Worm (Caenorhabditis elegans): Measurements from ENCODE around the gene F40F8.11.

The F40F8.11 gene

ce11 chrII:11132542-11132941, at the start of gene F40F8.11:
Gene F40F8.11, minus strand, starts transcription at chrII:11132590.
- peak; percentile 2 for TF ChIP-seq lir-3 (tag; optimal IDR thresholded peaks at IDR 0.05; ENCODE audit: poor library complexity)
- peak; percentile 21 for TF ChIP-seq xbp-1 (tag; optimal IDR thresholded peaks at IDR 0.05)
- peak; percentile 49 to 88 for TF ChIP-seq efl-1 (optimal IDR thresholded peaks at IDR 0.05)
- peak; percentile 90 to 99 for TF ChIP-seq efl-1 (GFP tag; optimal IDR thresholded peaks at IDR 0.05 in 1 of 2)
- TF ChIP-seq skn-1 (tag; optimal IDR thresholded peaks at IDR 0.05): peak; percentile 57
- peak; percentile 24 for TF ChIP-seq rnt-1 (tag; optimal IDR thresholded peaks at IDR 0.05)
- peak; percentile 39 for TF ChIP-seq nhr-20 (tag; optimal IDR thresholded peaks at IDR 0.05)
- no peak for TF ChIP-seq C34B4.2 (tag; optimal IDR thresholded peaks at IDR 0.05)
- peak; percentile 28; the same call in 1 of the 2 replicates for TF ChIP-seq nhr-19 (GFP tag; conservative IDR thresholded peaks at IDR 0.05)
- peak in 1 of 3 experiments; percentile 11 for TF ChIP-seq ceh-82 (tag; optimal IDR thresholded peaks at IDR 0.05)
- peak; percentile 66 to 78 for TF ChIP-seq lsy-2 (tag; optimal IDR thresholded peaks at IDR 0.05)
- no peak for TF ChIP-seq nhr-84 (tag; optimal IDR thresholded peaks at IDR 0.05)
- TF ChIP-seq lin-15B (tag; optimal IDR thresholded peaks at IDR 0.05): no peak
- TF ChIP-seq tbx-2 (tag; optimal IDR thresholded peaks at IDR 0.05): peak; percentile 26
- no peak for TF ChIP-seq aha-1 (tag; optimal IDR thresholded peaks at IDR 0.05)
- no peak for TF ChIP-seq fkh-10 (GFP tag; optimal IDR thresholded peaks at IDR 0.05)
- no peak for TF ChIP-seq nhr-11 (tag; optimal IDR thresholded peaks at IDR 0.05)
- TF ChIP-seq C16A3.4 (tag; optimal IDR thresholded peaks at IDR 0.05): peak; percentile 62
- peak; percentile 43 for TF ChIP-seq lin-14 (GFP tag; optimal IDR thresholded peaks at IDR 0.05)
- peak; percentile 20 for TF ChIP-seq swsn-7 (tag; optimal IDR thresholded peaks at IDR 0.05)
- peak; percentile 8 for TF ChIP-seq lin-39 (tag; optimal IDR thresholded peaks at IDR 0.05)
- TF ChIP-seq mep-1 (tag; optimal IDR thresholded peaks at IDR 0.05): peak; percentile 56
- peak; percentile 55 for TF ChIP-seq snu-23 (GFP tag; optimal IDR thresholded peaks at IDR 0.05)
- 0 out of 2 replicates have a peak, but pooled peaks have one; percentile 1 for TF ChIP-seq isw-1 (GFP tag; IDR thresholded peaks at IDR 0.05)
- peak; percentile 3 for TF ChIP-seq unc-86 (tag; optimal IDR thresholded peaks at IDR 0.05)
- no peak for TF ChIP-seq unc-62 (GFP tag; optimal IDR thresholded peaks at IDR 0.05)
- TF ChIP-seq mdl-1 (tag; optimal IDR thresholded peaks at IDR 0.05): no peak
- TF ChIP-seq dpl-1 (GFP tag; optimal IDR thresholded peaks at IDR 0.05): peak; percentile 80 to 91 (median 88)
- no peak for TF ChIP-seq ama-1 (optimal IDR thresholded peaks at IDR 0.05)
- TF ChIP-seq blmp-1 (tag; optimal IDR thresholded peaks at IDR 0.05): peak; percentile 35
- TF ChIP-seq ztf-11 (tag; optimal IDR thresholded peaks at IDR 0.05): no peak
- TF ChIP-seq nhr-71 (tag; optimal IDR thresholded peaks at IDR 0.05): peak; percentile 59
- TF ChIP-seq nhr-85 (tag): peak; percentile 76
- TF ChIP-seq lin-35 (GFP tag; optimal IDR thresholded peaks at IDR 0.05): peak; percentile 89 to 95
- peak; percentile 53 for TF ChIP-seq nhr-47 (tag; optimal IDR thresholded peaks at IDR 0.05)
- no peak for TF ChIP-seq alr-1 (tag; optimal IDR thresholded peaks at IDR 0.05; ENCODE audit: borderline replicate concordance)
- TF ChIP-seq elt-2 (tag; optimal IDR thresholded peaks at IDR 0.05): peak; percentile 22
- TF ChIP-seq dsc-1 (tag; optimal IDR thresholded peaks at IDR 0.05): peak; percentile 30

- no peak for TF ChIP-seq nhr-12 (tag; optimal IDR thresholded peaks at IDR 0.05)
- no peak for TF ChIP-seq snpc-4 (tag; optimal IDR thresholded peaks at IDR 0.05)
- no peak for TF ChIP-seq blmp-1 (tag; optimal IDR thresholded peaks at IDR 0.05)
- TF ChIP-seq nhr-237 (tag; optimal IDR thresholded peaks at IDR 0.05): no peak
- no peak for TF ChIP-seq unc-30 (tag; optimal IDR thresholded peaks at IDR 0.05)
- TF ChIP-seq elt-3 (tag; optimal IDR thresholded peaks at IDR 0.05): no peak
- TF ChIP-seq pqm-1 (tag; optimal IDR thresholded peaks at IDR 0.05): no peak
- no peak for TF ChIP-seq unc-62 (GFP tag; optimal IDR thresholded peaks at IDR 0.05)
- no peak for TF ChIP-seq efl-3 (GFP tag; optimal IDR thresholded peaks at IDR 0.05)
- TF ChIP-seq nhr-85 (tag): peak; percentile 63
- TF ChIP-seq ceh-63 (GFP tag; optimal IDR thresholded peaks at IDR 0.05): no peak
- no peak for TF ChIP-seq mdl-1 (tag; optimal IDR thresholded peaks at IDR 0.05)
- no peak for TF ChIP-seq lin-13 (GFP tag; optimal IDR thresholded peaks at IDR 0.05)
- TF ChIP-seq ama-1 (optimal IDR thresholded peaks at IDR 0.05): no peak
- no peak for TF ChIP-seq hpl-2 (GFP tag; optimal IDR thresholded peaks at IDR 0.05)
- TF ChIP-seq elt-2 (tag; optimal IDR thresholded peaks at IDR 0.05): peak; percentile 9
- TF ChIP-seq ceh-82 (tag; optimal IDR thresholded peaks at IDR 0.05): peak in 1 of 3 experiments; percentile 3
- TF ChIP-seq C34B4.2 (tag; optimal IDR thresholded peaks at IDR 0.05): no peak
- peak; percentile 45 for TF ChIP-seq lin-14 (GFP tag; optimal IDR thresholded peaks at IDR 0.05)
- TF ChIP-seq nhr-71 (tag; optimal IDR thresholded peaks at IDR 0.05): peak; percentile 37
- TF ChIP-seq sup-37 (GFP tag; optimal IDR thresholded peaks at IDR 0.05): no peak
- TF ChIP-seq mab-9 (GFP tag; IDR thresholded peaks at IDR 0.05): no peak
- TF ChIP-seq sptf-1 (tag; optimal IDR thresholded peaks at IDR 0.05): no peak
- no peak for TF ChIP-seq jun-1 (tag; optimal IDR thresholded peaks at IDR 0.05)
- TF ChIP-seq mep-1 (tag; optimal IDR thresholded peaks at IDR 0.05): no peak
- TF ChIP-seq tbx-2 (tag; optimal IDR thresholded peaks at IDR 0.05): peak; percentile 2
- no peak for TF ChIP-seq isw-1 (GFP tag; IDR thresholded peaks at IDR 0.05)
- TF ChIP-seq rnt-1 (tag; optimal IDR thresholded peaks at IDR 0.05): no peak
Measured at ce11 chrII:11181250-11181704, 48.9 kb upstream of the F40F8.11 start, which contains the start of gene bigr-1. Gene bigr-1, plus strand, starts transcription at chrII:11181654.

Data from whole organism, L1 larva.